Fruit fly (Drosophila melanogaster): ENCODE measurements around the gene CG9004.

The CG9004 gene

dm6 chr3L:2399788-2400187 lies 26.3 kb downstream of the CG9004 start (continued):
- no peak for TF ChIP-seq HmgD (GFP tag; optimal IDR thresholded peaks at IDR 0.05)
- TF ChIP-seq aop (GFP tag; IDR thresholded peaks at IDR 0.05), result no peak
- TF ChIP-seq CG18476 (GFP tag; optimal IDR thresholded peaks at IDR 0.05), result no peak
- no peak for TF ChIP-seq lov (optimal IDR thresholded peaks at IDR 0.05)
- TF ChIP-seq lov (GFP tag; IDR thresholded peaks at IDR 0.05), result 0 out of 3 replicates have a peak, but pooled peaks have one; percentile 48
- TF ChIP-seq scrt (GFP tag; optimal IDR thresholded peaks at IDR 0.05), result no peak
- TF ChIP-seq CG14710 (tag; optimal IDR thresholded peaks at IDR 0.05), result no peak
- TF ChIP-seq CG17359 (tag; optimal IDR thresholded peaks at IDR 0.05), result peak; percentile 31
- no peak for TF ChIP-seq tap (tag; optimal IDR thresholded peaks at IDR 0.05)
- TF ChIP-seq CG3407 (GFP tag; optimal IDR thresholded peaks at IDR 0.05), result no peak
- TF ChIP-seq Dek (tag; optimal IDR thresholded peaks at IDR 0.05), result no peak
- TF ChIP-seq mld (GFP tag; IDR thresholded peaks at IDR 0.05; ENCODE audit: partially characterized antibody), result no peak
- TF ChIP-seq Drgx (GFP tag; IDR thresholded peaks at IDR 0.05), result no peak
- TF ChIP-seq sc (optimal IDR thresholded peaks at IDR 0.05), result no peak
- no peak for TF ChIP-seq sc (GFP tag; optimal IDR thresholded peaks at IDR 0.05)
- TF ChIP-seq kni (GFP tag; optimal IDR thresholded peaks at IDR 0.05), result no peak
- TF ChIP-seq CG7786 (GFP tag; optimal IDR thresholded peaks at IDR 0.05), result no peak
- no peak for TF ChIP-seq CG2202 (tag; optimal IDR thresholded peaks at IDR 0.05)
- TF ChIP-seq CG31224 (GFP tag; IDR thresholded peaks at IDR 0.05), result no peak
- no peak for TF ChIP-seq CG2120 (GFP tag; optimal IDR thresholded peaks at IDR 0.05)
- TF ChIP-seq CG7928 (GFP tag; optimal IDR thresholded peaks at IDR 0.05), result no peak
- no peak for TF ChIP-seq Fer2 (tag; optimal IDR thresholded peaks at IDR 0.05)
- TF ChIP-seq h (optimal IDR thresholded peaks at IDR 0.05), result no peak
- no peak for TF ChIP-seq CG10147 (GFP tag; optimal IDR thresholded peaks at IDR 0.05)
- no peak for TF ChIP-seq Eip74EF (GFP tag; optimal IDR thresholded peaks at IDR 0.05)
- TF ChIP-seq gcm (GFP tag; optimal IDR thresholded peaks at IDR 0.05), result no peak
- no peak for TF ChIP-seq gsb-n (tag; optimal IDR thresholded peaks at IDR 0.05)
- TF ChIP-seq Opbp (GFP tag; IDR thresholded peaks at IDR 0.05; ENCODE audit: partially characterized antibody), result no peak
- TF ChIP-seq Spps (tag; optimal IDR thresholded peaks at IDR 0.05), result no peak
- no peak for TF ChIP-seq CG11504 (tag; optimal IDR thresholded peaks at IDR 0.05)
- no peak for TF ChIP-seq mirr (GFP tag; optimal IDR thresholded peaks at IDR 0.05)
- no peak for TF ChIP-seq CG14965 (GFP tag; optimal IDR thresholded peaks at IDR 0.05; ENCODE audit: borderline replicate concordance)
- TF ChIP-seq repo (GFP tag; optimal IDR thresholded peaks at IDR 0.05), result no peak
- no peak for TF ChIP-seq CG6791 (GFP tag; IDR thresholded peaks at IDR 0.05; ENCODE audit: partially characterized antibody)
- TF ChIP-seq MTF-1 (GFP tag; optimal IDR thresholded peaks at IDR 0.05; ENCODE audit: borderline replicate concordance), result no peak
- no peak for TF ChIP-seq CG10274 (GFP tag; optimal IDR thresholded peaks at IDR 0.05)
- no peak for TF ChIP-seq CG14050 (GFP tag; IDR thresholded peaks at IDR 0.05)
- TF ChIP-seq sens (GFP tag), result peak; percentile 73
- TF ChIP-seq CG31388 (GFP tag; optimal IDR thresholded peaks at IDR 0.05), result no peak
- no peak for TF ChIP-seq dysf (GFP tag; IDR thresholded peaks at IDR 0.05)
- no peak for TF ChIP-seq Hsf (GFP tag; optimal IDR thresholded peaks at IDR 0.05)
- TF ChIP-seq CG6854 (GFP tag; optimal IDR thresholded peaks at IDR 0.05), result no peak
- no peak for TF ChIP-seq pita (GFP tag; optimal IDR thresholded peaks at IDR 0.05)
- TF ChIP-seq PHDP (tag; optimal IDR thresholded peaks at IDR 0.05), result no peak
- TF ChIP-seq tgo (GFP tag; IDR thresholded peaks at IDR 0.05), result no peak
- TF ChIP-seq Ssrp (tag; optimal IDR thresholded peaks at IDR 0.05), result peak; percentile 27
- TF ChIP-seq CG3726 (GFP tag; IDR thresholded peaks at IDR 0.05), result no peak
- TF ChIP-seq ATbp (GFP tag; optimal IDR thresholded peaks at IDR 0.05), result peak; percentile 4
- no peak for TF ChIP-seq pzg (GFP tag; optimal IDR thresholded peaks at IDR 0.05)
- TF ChIP-seq Taf1 (GFP tag; IDR thresholded peaks at IDR 0.05), result no peak
- peak; percentile 17 for TF ChIP-seq phol (tag; optimal IDR thresholded peaks at IDR 0.05)
- no peak for TF ChIP-seq CG16779 (GFP tag; IDR thresholded peaks at IDR 0.05)
